Worm (Caenorhabditis elegans) whole organism, late embryonic: ENCODE measurements around the gene cul-5.

ENCODE experiments used
- C38D4.7 ChIP-seq: fragments of 200-800 bp; sonication (Bioruptor generic); optimal IDR thresholded peaks from 2 replicates; lab custom pipeline; 2018; ENCODE audit warnings: mild to moderate bottlenecking, missing genetic modification characterization, moderate library complexity, missing compliant biosample characterization
- K09A11.1 ChIP-seq: sonication (generic microtip); optimal IDR thresholded peaks from 2 replicates; lab custom pipeline; 2017; ENCODE audit warnings: antibody characterized with exemption, mild to moderate bottlenecking, missing genetic modification characterization, missing compliant biosample characterization; ENCODE audit not compliant: insufficient read depth
- T23F11.4 ChIP-seq: fragments of 200-800 bp; sonication (Bioruptor generic); optimal IDR thresholded peaks from 2 replicates; lab custom pipeline; 2018; ENCODE audit warnings: mild to moderate bottlenecking, missing genetic modification characterization, missing compliant biosample characterization
- ceh-14 ChIP-seq: sonication (generic microtip); optimal IDR thresholded peaks from 2 replicates; lab custom pipeline; 2016; ENCODE audit warnings: missing genotype, missing genetic modification characterization, missing compliant biosample characterization
- ceh-19 ChIP-seq: fragments of 200-800 bp; sonication (Bioruptor generic); optimal IDR thresholded peaks from 2 replicates; lab custom pipeline; 2018; ENCODE audit warnings: mild to moderate bottlenecking, missing genetic modification characterization, missing compliant biosample characterization
- ceh-31 ChIP-seq: sonication (generic microtip); optimal IDR thresholded peaks from 2 replicates; lab custom pipeline; 2016; ENCODE audit warnings: missing genetic modification characterization, missing compliant biosample characterization
- ceh-45 ChIP-seq: fragments of 200-800 bp; sonication (Bioruptor generic); IDR thresholded peaks from 2 replicates; pipeline ENCODE4 v1.3.6; 2022; ENCODE audit warnings: missing genetic modification reagents, missing genetic modification characterization, missing compliant biosample characterization
- ceh-6 ChIP-seq: fragments of 200-800 bp; sonication (Bioruptor generic); optimal IDR thresholded peaks from 2 replicates; lab custom pipeline; 2018; ENCODE audit warnings: mild to moderate bottlenecking, missing genetic modification characterization, missing compliant biosample characterization
- che-1 ChIP-seq: sonication (generic microtip); optimal IDR thresholded peaks from 2 replicates; lab custom pipeline; 2016; ENCODE audit warnings: mild to moderate bottlenecking, missing genetic modification characterization, missing compliant biosample characterization
- dmd-4 ChIP-seq: sonication (generic microtip); optimal IDR thresholded peaks from 2 replicates; lab custom pipeline; 2016; ENCODE audit warnings: borderline replicate concordance, missing genetic modification characterization, missing compliant biosample characterization
- ets-4 ChIP-seq: sonication (generic microtip); optimal IDR thresholded peaks from 2 replicates; lab custom pipeline; 2016; ENCODE audit warnings: missing genetic modification characterization, missing compliant biosample characterization
- fax-1 ChIP-seq: sonication (generic microtip); optimal IDR thresholded peaks from 2 replicates; lab custom pipeline; 2016; ENCODE audit warnings: missing genotype, missing genetic modification characterization, missing compliant biosample characterization
- fkh-6 ChIP-seq: sonication (generic microtip); optimal IDR thresholded peaks from 2 replicates; lab custom pipeline; 2016; ENCODE audit warnings: missing genetic modification characterization, missing compliant biosample characterization
- gmeb-2 ChIP-seq: sonication (generic microtip); optimal IDR thresholded peaks from 2 replicates; lab custom pipeline; 2016; ENCODE audit warnings: missing genetic modification characterization, inconsistent platforms, missing compliant biosample characterization
- hlh-13 ChIP-seq: fragments of 200-800 bp; sonication (Bioruptor generic); optimal IDR thresholded peaks from 2 replicates; lab custom pipeline; 2018; ENCODE audit warnings: mild to moderate bottlenecking, missing genetic modification characterization, missing compliant biosample characterization
- hlh-30 ChIP-seq: sonication (generic microtip); optimal IDR thresholded peaks from 2 replicates; lab custom pipeline; 2017; ENCODE audit warnings: antibody characterized with exemption, missing genetic modification characterization, missing compliant biosample characterization; ENCODE audit not compliant: insufficient read depth
- hlh-8 ChIP-seq: sonication (generic microtip); optimal IDR thresholded peaks from 2 replicates; lab custom pipeline; 2016; ENCODE audit warnings: missing genotype, missing genetic modification characterization, missing compliant biosample characterization
- lim-6 ChIP-seq: sonication (generic microtip); optimal IDR thresholded peaks from 2 replicates; lab custom pipeline; 2016; ENCODE audit warnings: missing genetic modification characterization, missing compliant biosample characterization
- nhr-11 ChIP-seq: fragments of 150-350 bp; optimal IDR thresholded peaks from 2 replicates; lab custom pipeline; 2014; ENCODE audit warnings: missing biosample characterization, missing genetic modification characterization
- nhr-232 ChIP-seq: sonication (generic microtip); optimal IDR thresholded peaks from 2 replicates; lab custom pipeline; 2016; ENCODE audit warnings: missing genetic modification characterization, missing compliant biosample characterization
- pag-3 ChIP-seq: sonication (generic microtip); optimal IDR thresholded peaks from 2 replicates; lab custom pipeline; 2016; ENCODE audit warnings: missing compliant biosample characterization, missing genetic modification characterization, borderline replicate concordance
- pha-2 ChIP-seq: sonication (generic microtip); optimal IDR thresholded peaks from 2 replicates; lab custom pipeline; 2017; ENCODE audit warnings: mild to moderate bottlenecking, missing genetic modification characterization, missing compliant biosample characterization
- pqm-1 ChIP-seq: sonication (generic microtip); optimal IDR thresholded peaks from 2 replicates; lab custom pipeline; 2016; ENCODE audit warnings: missing genetic modification characterization, missing compliant biosample characterization
- pros-1 ChIP-seq: fragments of 150-350 bp; optimal IDR thresholded peaks from 2 replicates; lab custom pipeline; 2014; ENCODE audit warnings: missing biosample characterization, missing genetic modification reagents, missing genetic modification characterization
- ref-2 ChIP-seq: sonication (generic microtip); optimal IDR thresholded peaks from 2 replicates; lab custom pipeline; 2016; ENCODE audit warnings: missing genetic modification characterization, missing compliant biosample characterization
- rnt-1 ChIP-seq: sonication (generic microtip); optimal IDR thresholded peaks from 2 replicates; lab custom pipeline; 2016; ENCODE audit warnings: missing genetic modification characterization, missing compliant biosample characterization
- sdc-2 ChIP-seq: sonication (generic microtip); optimal IDR thresholded peaks from 2 replicates; lab custom pipeline; 2016; ENCODE audit warnings: missing genotype, missing genetic modification characterization, missing compliant biosample characterization
- sox-4 ChIP-seq: sonication (generic microtip); optimal IDR thresholded peaks from 2 replicates; lab custom pipeline; 2017; ENCODE audit warnings: mild to moderate bottlenecking, missing genetic modification characterization, inconsistent platforms, missing compliant biosample characterization
- syd-9 ChIP-seq: sonication (generic microtip); optimal IDR thresholded peaks from 2 replicates; lab custom pipeline; 2016; ENCODE audit warnings: mild to moderate bottlenecking, missing genetic modification characterization, moderate library complexity, missing compliant biosample characterization
- tbx-2 ChIP-seq: sonication (generic microtip); optimal IDR thresholded peaks from 2 replicates; lab custom pipeline; 2016; ENCODE audit warnings: missing genetic modification characterization, missing compliant biosample characterization
- tbx-7 ChIP-seq: sonication (generic microtip); optimal IDR thresholded peaks from 2 replicates; lab custom pipeline; 2016; ENCODE audit warnings: missing genotype, missing genetic modification characterization, missing compliant biosample characterization
- ttx-3 ChIP-seq: sonication (generic microtip); optimal IDR thresholded peaks from 2 replicates; lab custom pipeline; 2016; ENCODE audit warnings: missing genetic modification reagents, missing genetic modification characterization, missing compliant biosample characterization
- unc-55 ChIP-seq: sonication (generic microtip); optimal IDR thresholded peaks from 2 replicates; lab custom pipeline; 2017; ENCODE audit warnings: missing biosample characterization, missing genetic modification reagents, missing genetic modification characterization
- ztf-16 ChIP-seq: sonication (generic microtip); optimal IDR thresholded peaks from 2 replicates; lab custom pipeline; 2017; ENCODE audit warnings: missing genetic modification characterization, missing compliant biosample characterization

Gene cul-5

ce11 chrV:10221317-10221716, 42.0 kb downstream of the cul-5 start, which contains the start of the genes fipr-5 and fipr-9:
fipr-5 (minus strand) TSS chrV:10221417.
fipr-9 (plus strand) TSS chrV:10221662.
- TF ChIP-seq pha-2 (tag; lab: Kevin White, UChicago) (no peak), ztf-16 (tag; lab: Kevin White, UChicago) (no peak), nhr-11 (tag; lab: Kevin White, UChicago) (no peak), pag-3 (tag; lab: Kevin White, UChicago) (no peak), tbx-7 (tag; lab: Kevin White, UChicago) (no peak), hlh-13 (GFP tag; lab: Kevin White, UChicago) (no peak), tbx-2 (no peak), fax-1 (tag; lab: Kevin White, UChicago) (no peak), gmeb-2 (no peak), fkh-6 (no peak), lim-6 (tag; lab: Kevin White, UChicago) (no peak), dmd-4 (no peak), rnt-1 (tag; lab: Kevin White, UChicago) (no peak), sdc-2 (tag; lab: Kevin White, UChicago) (no peak), unc-55 (GFP tag; lab: Kevin White, UChicago) (no peak)

- no peak for TF ChIP-seq pqm-1
- no peak for TF ChIP-seq nhr-232 (tag; lab: Kevin White, UChicago)
- TF ChIP-seq fkh-6 = no peak
- no peak for TF ChIP-seq C38D4.7 (GFP tag; lab: Kevin White, UChicago)
- no peak for TF ChIP-seq hlh-30 (tag; lab: Kevin White, UChicago)
- no peak for TF ChIP-seq ets-4 (tag; lab: Kevin White, UChicago)
- no peak for TF ChIP-seq pros-1 (tag; lab: Kevin White, UChicago)
- TF ChIP-seq ztf-16 (tag; lab: Kevin White, UChicago) = no peak
- no peak for TF ChIP-seq sox-4 (tag; lab: Kevin White, UChicago)
- TF ChIP-seq gmeb-2 = no peak
- no peak for TF ChIP-seq lim-6 (tag; lab: Kevin White, UChicago)
- TF ChIP-seq ceh-19 (GFP tag; lab: Kevin White, UChicago) = no peak
- TF ChIP-seq hlh-13 (GFP tag; lab: Kevin White, UChicago) = no peak
- no peak for TF ChIP-seq ceh-45 (GFP tag; lab: Robert Waterston, UW)
Measured at ce11 chrV:10222007-10222406, 42.7 kb downstream of the cul-5 start, which contains the start of gene C12D8.20. C12D8.20 (plus strand) TSS chrV:10222307.

ce11 chrV:10224619-10225018, 45.3 kb downstream of the cul-5 start:
- TF ChIP-seq nhr-232 (tag; lab: Kevin White, UChicago) (no peak), ceh-6 (GFP tag; lab: Kevin White, UChicago) (no peak), hlh-30 (tag; lab: Kevin White, UChicago) (no peak), hlh-8 (tag; lab: Kevin White, UChicago) (no peak), K09A11.1 (tag; lab: Kevin White, UChicago) (no peak), ets-4 (tag; lab: Kevin White, UChicago) (no peak), ceh-31 (tag; lab: Kevin White, UChicago) (no peak), ttx-3 (tag; lab: Kevin White, UChicago) (no peak), che-1 (no peak), syd-9 (tag; lab: Kevin White, UChicago) (no peak), ref-2 (tag; lab: Kevin White, UChicago) (no peak), ztf-16 (tag; lab: Kevin White, UChicago) (no peak), ceh-14 (tag; lab: Kevin White, UChicago) (no peak), pag-3 (tag; lab: Kevin White, UChicago) (no peak), T23F11.4 (GFP tag; lab: Kevin White, UChicago) (no peak), ceh-19 (GFP tag; lab: Kevin White, UChicago) (no peak)

- TF ChIP-seq sdc-2 (tag; lab: Kevin White, UChicago) = no peak
Measured at ce11 chrV:10225610-10226009, 46.3 kb downstream of the cul-5 start, which contains the start of gene daf-36. daf-36 (minus strand) TSS chrV:10225710.
